Worm (Caenorhabditis elegans) whole organism, mixed stage, embryonic: ENCODE results near the gene elc-2.

Source experiments
- M03D4.4 ChIP-seq: sonication (generic microtip); optimal IDR thresholded peaks from 2 replicates; lab custom pipeline; 2017; ENCODE audit warnings: mild to moderate bottlenecking, missing genetic modification characterization, missing compliant biosample characterization
- blmp-1 ChIP-seq: fragments of 150-350 bp; optimal IDR thresholded peaks from 2 replicates; lab custom pipeline; 2014; ENCODE audit warnings: missing biosample characterization, missing genetic modification characterization
- ceh-39 ChIP-seq: fragments of 150-350 bp; optimal IDR thresholded peaks from 2 replicates; lab custom pipeline; 2014; ENCODE audit warnings: missing biosample characterization, missing genetic modification characterization
- ceh-43 ChIP-seq: fragments of 200-800 bp; sonication (Bioruptor generic); optimal IDR thresholded peaks from 2 replicates; lab custom pipeline; 2018; ENCODE audit warnings: mild to moderate bottlenecking, missing genetic modification characterization, moderate library complexity, missing compliant biosample characterization
- ceh-83 ChIP-seq: fragments of 200-800 bp; sonication (Bioruptor generic); optimal IDR thresholded peaks from 2 replicates; lab custom pipeline; 2018; ENCODE audit warnings: mild to moderate bottlenecking, missing genetic modification characterization, missing compliant biosample characterization
- ces-1 ChIP-seq: fragments of 150-350 bp; optimal IDR thresholded peaks from 2 replicates; lab custom pipeline; 2014; ENCODE audit warnings: missing biosample characterization, missing genetic modification reagents, missing genetic modification characterization
- cnd-1 ChIP-seq: fragments of 200-800 bp; sonication (Bioruptor generic); optimal IDR thresholded peaks from 2 replicates; lab custom pipeline; 2018; ENCODE audit warnings: mild to moderate bottlenecking, missing genetic modification characterization, missing compliant biosample characterization
- drap-1 ChIP-seq: fragments of 200-800 bp; sonication (Bioruptor generic); optimal IDR thresholded peaks from 3 replicates; lab custom pipeline; 2018; ENCODE audit warnings: mild to moderate bottlenecking, missing genetic modification characterization, missing compliant biosample characterization
- elt-3 ChIP-seq: fragments of 150-350 bp; optimal IDR thresholded peaks from 2 replicates; lab custom pipeline; 2014; ENCODE audit warnings: missing biosample characterization, missing genetic modification characterization
- ham-2 ChIP-seq: fragments of 200-800 bp; sonication (Bioruptor generic); optimal IDR thresholded peaks from 2 replicates; lab custom pipeline; 2018; ENCODE audit warnings: mild to moderate bottlenecking, missing genetic modification characterization, missing compliant biosample characterization
- hlh-1 ChIP-seq: fragments of 150-350 bp; optimal IDR thresholded peaks from 2 replicates; lab custom pipeline; 2014; ENCODE audit warnings: missing biosample characterization, missing genetic modification reagents, missing genetic modification characterization
- lsy-2 ChIP-seq: fragments of 150-350 bp; optimal IDR thresholded peaks from 2 replicates; lab custom pipeline; 2014; ENCODE audit warnings: missing biosample characterization, missing genetic modification characterization
- mep-1 ChIP-seq: fragments of 150-350 bp; optimal IDR thresholded peaks from 2 replicates; lab custom pipeline; 2017; ENCODE audit warnings: missing biosample characterization, missing genetic modification reagents, missing genetic modification characterization, inconsistent platforms
- nhr-12 ChIP-seq: fragments of 150-350 bp; optimal IDR thresholded peaks from 2 replicates; lab custom pipeline; 2014; ENCODE audit warnings: missing biosample characterization, missing genetic modification characterization
- nhr-2 ChIP-seq: fragments of 150-350 bp; optimal IDR thresholded peaks from 2 replicates; lab custom pipeline; 2014; ENCODE audit warnings: missing biosample characterization, missing genetic modification characterization
- nhr-237 ChIP-seq: fragments of 150-350 bp; optimal IDR thresholded peaks from 2 replicates; lab custom pipeline; 2014; ENCODE audit warnings: missing biosample characterization, missing genetic modification characterization
- nhr-28 ChIP-seq: fragments of 150-350 bp; optimal IDR thresholded peaks from 2 replicates; lab custom pipeline; 2014; ENCODE audit warnings: missing biosample characterization, missing genetic modification characterization
- nhr-76 ChIP-seq: sonication (generic microtip); optimal IDR thresholded peaks from 2 replicates; lab custom pipeline; 2017; ENCODE audit warnings: missing biosample characterization, missing genetic modification characterization
- pha-4 ChIP-seq: fragments of 150-350 bp; optimal IDR thresholded peaks from 2 replicates; lab custom pipeline; 2018; ENCODE audit warnings: missing biosample characterization, missing genetic modification reagents, missing genetic modification characterization
- snpc-4 ChIP-seq: fragments of 150-350 bp; optimal IDR thresholded peaks from 2 replicates; lab custom pipeline; 2014; ENCODE audit warnings: missing biosample characterization, missing genetic modification characterization
- sptf-1 ChIP-seq: sonication (generic microtip); optimal IDR thresholded peaks from 2 replicates; lab custom pipeline; 2017; ENCODE audit warnings: mild to moderate bottlenecking, missing genetic modification characterization, moderate library complexity, missing compliant biosample characterization
- unc-120 ChIP-seq: sonication (generic microtip); optimal IDR thresholded peaks from 2 replicates; lab custom pipeline; 2017; ENCODE audit warnings: missing genetic modification characterization, missing compliant biosample characterization; ENCODE audit not compliant: poor library complexity, severe bottlenecking

The elc-2 gene

DNA sequence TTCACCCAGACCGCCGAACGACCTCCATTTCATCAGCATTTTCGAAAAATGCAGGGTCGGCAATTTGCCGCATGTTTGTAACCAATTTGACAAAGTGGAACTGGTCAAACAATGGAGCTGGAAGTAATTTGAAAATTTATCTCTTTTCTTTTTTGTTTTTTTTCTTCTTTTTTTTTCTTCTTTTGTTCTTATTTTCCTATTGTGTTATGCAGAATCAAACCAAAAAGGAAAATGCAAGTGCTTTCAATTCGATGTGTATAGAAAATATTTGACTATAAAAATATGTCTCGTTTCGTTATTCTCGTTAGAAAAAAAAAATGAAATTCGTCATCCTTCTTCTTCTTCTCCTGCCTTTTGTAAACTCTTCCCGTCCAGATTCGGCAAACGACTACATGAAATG is 40.3 kb downstream of the elc-2 start, which contains the start of gene F07G6.10:
TSS of gene F07G6.10 (plus strand) at position 301 of the 400 bp plus-strand sequence.
- TF ChIP-seq blmp-1 (tag; lab: Kevin White, UChicago) (no peak), nhr-12 (tag; lab: Kevin White, UChicago) (no peak), elt-3 (no peak), drap-1 (GFP tag; lab: Kevin White, UChicago) (no peak), nhr-28 (tag; lab: Kevin White, UChicago) (no peak), ceh-83 (GFP tag; lab: Kevin White, UChicago) (no peak), ham-2 (no peak)
- TF ChIP-seq, all 35 proteins: peak for 0

DNA sequence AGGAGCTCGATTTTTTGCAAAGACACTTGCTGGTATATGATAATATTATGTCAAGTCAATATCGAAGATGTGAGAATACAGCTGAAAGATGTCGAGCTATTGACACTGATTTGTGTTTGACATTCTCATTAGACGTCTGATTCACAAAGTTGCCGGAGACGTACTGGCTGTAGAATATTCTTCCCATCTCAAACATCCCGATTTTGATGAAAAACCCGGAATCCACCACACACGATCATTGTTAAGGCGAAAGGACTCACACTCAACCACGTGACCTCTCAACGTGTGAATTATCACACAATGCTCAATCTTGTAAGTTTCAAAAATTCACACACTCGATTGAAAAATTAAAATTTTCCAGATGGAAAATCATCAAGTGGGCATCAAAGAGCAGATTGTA is 41.9 kb downstream of the elc-2 start, which contains the start of gene F07G6.12:
TSS of gene F07G6.12 (plus strand) at position 301 of the 400 bp plus-strand sequence.
- TF ChIP-seq sptf-1 (no peak), nhr-237 (no peak), M03D4.4 (tag; lab: Kevin White, UChicago) (no peak), nhr-2 (tag; lab: Kevin White, UChicago) (no peak), lsy-2 (tag; lab: Kevin White, UChicago) (no peak), ham-2 (no peak), ces-1 (GFP tag; lab: Kevin White, UChicago) (no peak), unc-120 (tag; lab: Kevin White, UChicago) (no peak), cnd-1 (tag; lab: Kevin White, UChicago) (no peak), nhr-76 (tag; lab: Kevin White, UChicago) (no peak), mep-1 (tag; lab: Kevin White, UChicago) (no peak), elt-3 (no peak), blmp-1 (tag; lab: Kevin White, UChicago) (no peak), ceh-43 (no peak), nhr-12 (tag; lab: Kevin White, UChicago) (no peak), hlh-1 (tag; lab: Kevin White, UChicago) (no peak)

DNA sequence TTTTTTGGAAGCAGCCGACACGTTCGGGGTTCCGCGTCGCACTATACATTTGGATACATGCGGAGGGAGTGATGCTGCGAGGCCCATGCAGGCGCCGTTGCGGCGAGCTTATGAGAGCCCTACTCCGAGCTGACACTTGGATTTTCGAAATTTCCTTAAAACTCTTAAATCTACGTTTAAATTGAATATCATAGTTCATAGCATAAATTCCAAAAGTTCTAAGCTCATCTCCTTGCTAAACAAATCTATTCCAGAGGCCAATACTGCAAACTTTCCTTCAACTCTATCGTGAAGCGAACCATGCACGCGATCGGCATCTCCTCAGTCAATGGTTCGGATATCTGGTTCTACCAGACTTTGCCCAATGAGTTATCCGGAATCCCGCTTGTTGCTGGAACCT is 48.3 kb downstream of the elc-2 start, which contains the start of gene dgn-3:
TSS of gene dgn-3 (plus strand) at position 301 of the 400 bp plus-strand sequence.
- TF ChIP-seq ceh-39 (tag; lab: Kevin White, UChicago) (no peak), nhr-237 (no peak), blmp-1 (tag; lab: Kevin White, UChicago) (no peak), pha-4 (tag; lab: Kevin White, UChicago) (no peak), nhr-12 (tag; lab: Kevin White, UChicago) (no peak), snpc-4 (tag; lab: Kevin White, UChicago) (no peak)
